Fruit fly (Drosophila melanogaster) whole organism, embryonic: ENCODE results near the gene CG17343.

ENCODE experiments used
- Adf1 ChIP-seq: fragments of 200-800 bp; sonication (Bioruptor generic); IDR thresholded peaks from 2 replicates; pipeline ENCODE4 v1.3.6; 2022; ENCODE audit warnings: missing biosample characterization, missing genetic modification characterization
- Blimp-1 ChIP-seq: fragments of 200-800 bp; sonication (Bioruptor generic); optimal IDR thresholded peaks from 3 replicates; lab custom pipeline; 2018; ENCODE audit warnings: missing biosample characterization, missing genetic modification characterization, mild to moderate bottlenecking, moderate library complexity, missing genetic modification reagents
- CG10462 ChIP-seq: fragments of 200-800 bp; sonication (Bioruptor generic); optimal IDR thresholded peaks from 2 replicates; lab custom pipeline; 2016; ENCODE audit warnings: missing biosample characterization, missing genetic modification characterization
- CG10654 ChIP-seq: fragments of 200-800 bp; sonication (Bioruptor generic); optimal IDR thresholded peaks from 2 replicates; lab custom pipeline; 2016; ENCODE audit warnings: missing biosample characterization, missing genetic modification characterization
- CG11247 ChIP-seq: fragments of 200-800 bp; sonication (Bioruptor generic); IDR thresholded peaks from 2 replicates; pipeline ENCODE4 v1.3.6; 2022; ENCODE audit warnings: missing biosample characterization, missing genetic modification characterization
- CG12219 ChIP-seq: fragments of 200-800 bp; sonication (Bioruptor generic); optimal IDR thresholded peaks from 3 replicates; lab custom pipeline; 2018; ENCODE audit warnings: missing biosample characterization, mild to moderate bottlenecking, missing genetic modification characterization
- CG13424 ChIP-seq: fragments of 200-800 bp; sonication (Bioruptor generic); optimal IDR thresholded peaks from 2 replicates; lab custom pipeline; 2019; ENCODE audit warnings: missing biosample characterization, mild to moderate bottlenecking, missing genetic modification characterization, moderate library complexity
- CG13894 ChIP-seq: fragments of 200-800 bp; sonication (Bioruptor generic); optimal IDR thresholded peaks from 3 replicates; lab custom pipeline; 2018; ENCODE audit warnings: missing biosample characterization, mild to moderate bottlenecking, missing genetic modification characterization, moderate library complexity
- CG14860 ChIP-seq: fragments of 200-800 bp; sonication (Bioruptor generic); IDR thresholded peaks from 3 replicates; pipeline ENCODE4 v1.3.6; 2022; ENCODE audit warnings: missing biosample characterization, missing genetic modification characterization; ENCODE audit not compliant: partially characterized antibody
- CG17359 ChIP-seq: fragments of 200-800 bp; sonication (Bioruptor generic); optimal IDR thresholded peaks from 3 replicates; lab custom pipeline; 2018; ENCODE audit warnings: missing biosample characterization, mild to moderate bottlenecking, missing genetic modification characterization, moderate library complexity
- CG2116 ChIP-seq: fragments of 200-800 bp; sonication (Bioruptor generic); optimal IDR thresholded peaks from 3 replicates; lab custom pipeline; 2018; ENCODE audit warnings: missing biosample characterization, mild to moderate bottlenecking, missing genetic modification characterization
- CG2712 ChIP-seq: fragments of 200-800 bp; optimal IDR thresholded peaks from 3 replicates; lab custom pipeline; 2019; ENCODE audit warnings: missing biosample characterization, mild to moderate bottlenecking, missing genetic modification characterization, moderate library complexity
- CG2875 ChIP-seq: fragments of 200-800 bp; sonication (Bioruptor generic); optimal IDR thresholded peaks from 2 replicates; lab custom pipeline; 2017; ENCODE audit warnings: missing biosample characterization, mild to moderate bottlenecking, missing genetic modification characterization, missing genetic modification reagents
- CG30431 ChIP-seq: fragments of 200-800 bp; sonication (Bioruptor generic); optimal IDR thresholded peaks from 2 replicates; lab custom pipeline; 2017; ENCODE audit warnings: missing biosample characterization, missing genetic modification characterization
- CG3065 ChIP-seq: fragments of 200-800 bp; sonication (Bioruptor generic); optimal IDR thresholded peaks from 2 replicates; lab custom pipeline; 2016; ENCODE audit warnings: missing biosample characterization, missing genetic modification characterization
- CG32772 ChIP-seq: fragments of 200-800 bp; sonication (Bioruptor generic); IDR thresholded peaks from 2 replicates; pipeline ENCODE4 v1.3.6; 2022; ENCODE audit warnings: missing biosample characterization, missing genetic modification characterization
- CG4328 ChIP-seq: fragments of 200-800 bp; sonication (Bioruptor generic); optimal IDR thresholded peaks from 3 replicates; lab custom pipeline; 2017; ENCODE audit warnings: missing biosample characterization, missing genetic modification reagents, missing genetic modification characterization
- CG4360 ChIP-seq: fragments of 200-800 bp; sonication (Bioruptor generic); IDR thresholded peaks from 2 replicates; pipeline ENCODE4 v1.3.6; 2022; ENCODE audit warnings: missing biosample characterization, missing genetic modification characterization
- CG6689 ChIP-seq: fragments of 200-800 bp; sonication (Bioruptor generic); IDR thresholded peaks from 2 replicates; pipeline ENCODE4 v1.3.6; 2022; ENCODE audit warnings: missing biosample characterization, missing genetic modification characterization
- CG8359 ChIP-seq: fragments of 200-800 bp; sonication (Bioruptor generic); optimal IDR thresholded peaks from 2 replicates; lab custom pipeline; 2017; ENCODE audit warnings: missing biosample characterization, mild to moderate bottlenecking, missing genetic modification characterization, borderline replicate concordance
- CG9437 ChIP-seq: fragments of 200-800 bp; sonication (Bioruptor generic); optimal IDR thresholded peaks from 2 replicates; lab custom pipeline; 2018; ENCODE audit warnings: missing biosample characterization, mild to moderate bottlenecking, missing genetic modification characterization
- Deaf1 ChIP-seq: fragments of 200-800 bp; optimal IDR thresholded peaks from 3 replicates; lab custom pipeline; 2019; ENCODE audit warnings: missing biosample characterization, mild to moderate bottlenecking, missing genetic modification characterization, moderate library complexity
- Fer1 ChIP-seq: fragments of 200-800 bp; sonication (Bioruptor generic); optimal IDR thresholded peaks from 2 replicates; lab custom pipeline; 2017; ENCODE audit warnings: missing biosample characterization, mild to moderate bottlenecking, missing genetic modification characterization
- Gsc ChIP-seq: fragments of 200-800 bp; sonication (Bioruptor generic); IDR thresholded peaks from 2 replicates; pipeline ENCODE4 v1.3.6; 2022; ENCODE audit warnings: missing biosample characterization, missing genetic modification characterization
- HLH4C ChIP-seq: fragments of 200-800 bp; sonication (Bioruptor generic); IDR thresholded peaks from 3 replicates; pipeline ENCODE4 v1.3.6; 2022; ENCODE audit warnings: missing biosample characterization, missing genetic modification characterization; ENCODE audit not compliant: partially characterized antibody
- Hey ChIP-seq: fragments of 200-800 bp; sonication (Bioruptor generic); optimal IDR thresholded peaks from 3 replicates; lab custom pipeline; 2018; ENCODE audit warnings: missing biosample characterization, mild to moderate bottlenecking, missing genetic modification characterization
- Hr51 ChIP-seq, 2 experiments: fragments of 200-800 bp; sonication (Bioruptor generic); optimal IDR thresholded peaks; 2 replicates in 1 of 2; 3 replicates in 1 of 2; lab custom pipeline; 2016 to 2018; ENCODE audit warnings: missing biosample characterization in 2 of 2, missing genetic modification characterization in 2 of 2, mild to moderate bottlenecking in 1 of 2, moderate library complexity in 1 of 2
- Lhr ChIP-seq: fragments of 200-800 bp; sonication (Bioruptor generic); optimal IDR thresholded peaks from 3 replicates; lab custom pipeline; 2017; ENCODE audit warnings: mild to moderate bottlenecking, missing biosample characterization, missing genetic modification reagents, missing genetic modification characterization
- Med ChIP-seq: fragments of 200-800 bp; sonication (Bioruptor generic); peaks from one replicate; lab custom pipeline; 2016; ENCODE audit warnings: missing biosample characterization, missing genetic modification characterization, mild to moderate bottlenecking, inconsistent platforms, moderate library complexity
- NC2β ChIP-seq: fragments of 200-800 bp; sonication (Bioruptor generic); optimal IDR thresholded peaks from 2 replicates; lab custom pipeline; 2016; ENCODE audit warnings: missing biosample characterization, missing genetic modification characterization
- Ptx1 ChIP-seq: fragments of 200-800 bp; sonication (Bioruptor generic); IDR thresholded peaks from 2 replicates; pipeline ENCODE4 v1.3.6; 2022; ENCODE audit warnings: missing biosample characterization, missing genetic modification characterization
- Sin3A ChIP-seq: fragments of >200 bp; optimal IDR thresholded peaks from 2 replicates; lab custom pipeline; 2018
- abd-A ChIP-seq: fragments of 200-800 bp; sonication (Bioruptor generic); optimal IDR thresholded peaks from 3 replicates; lab custom pipeline; 2019; ENCODE audit warnings: missing biosample characterization, mild to moderate bottlenecking, missing genetic modification characterization, moderate library complexity
- al ChIP-seq: fragments of 200-800 bp; sonication (Bioruptor generic); IDR thresholded peaks from 2 replicates; pipeline ENCODE4 v1.3.6; 2022; ENCODE audit warnings: missing biosample characterization, missing genetic modification characterization
- chinmo ChIP-seq: fragments of 200-800 bp; sonication (Bioruptor generic); IDR thresholded peaks from 4 replicates; pipeline ENCODE4 v1.3.6; 2022; ENCODE audit warnings: missing biosample characterization, missing genetic modification characterization; ENCODE audit not compliant: partially characterized antibody
- crol ChIP-seq: fragments of 200-800 bp; sonication (Bioruptor generic); IDR thresholded peaks from 2 replicates; pipeline ENCODE4 v1.3.6; 2022; ENCODE audit warnings: missing biosample characterization, missing genetic modification characterization
- dysf ChIP-seq: fragments of 200-800 bp; sonication (Bioruptor generic); IDR thresholded peaks from 3 replicates; pipeline ENCODE4 v1.3.6; 2022; ENCODE audit warnings: missing biosample characterization, missing genetic modification characterization
- fd96Cb ChIP-seq: fragments of 200-800 bp; sonication (Bioruptor generic); optimal IDR thresholded peaks from 2 replicates; lab custom pipeline; 2018; ENCODE audit warnings: missing biosample characterization, mild to moderate bottlenecking, missing genetic modification characterization, moderate library complexity
- fru ChIP-seq: fragments of >200 bp; optimal IDR thresholded peaks from 2 replicates; lab custom pipeline; 2017
- hbn ChIP-seq: fragments of 200-800 bp; sonication (Bioruptor generic); IDR thresholded peaks from 2 replicates; pipeline ENCODE4 v1.3.6; 2022; ENCODE audit warnings: missing biosample characterization, missing genetic modification characterization; ENCODE audit not compliant: partially characterized antibody
- her ChIP-seq: fragments of 200-800 bp; sonication (Bioruptor generic); optimal IDR thresholded peaks from 2 replicates; lab custom pipeline; 2016; ENCODE audit warnings: missing biosample characterization, missing genetic modification characterization
- nau ChIP-seq: fragments of 200-800 bp; sonication (Bioruptor generic); optimal IDR thresholded peaks from 3 replicates; lab custom pipeline; 2017; ENCODE audit warnings: missing biosample characterization, mild to moderate bottlenecking, missing genetic modification characterization, missing genetic modification reagents
- peb ChIP-seq: fragments of 200-800 bp; sonication (Bioruptor generic); IDR thresholded peaks from 2 replicates; pipeline ENCODE4 v1.3.6; 2022; ENCODE audit warnings: missing biosample characterization, missing genetic modification characterization
- repo ChIP-seq: fragments of 200-800 bp; sonication (Bioruptor generic); optimal IDR thresholded peaks from 2 replicates; lab custom pipeline; 2016; ENCODE audit warnings: missing biosample characterization, missing genetic modification characterization
- sqz ChIP-seq: fragments of 200-800 bp; sonication (Bioruptor generic); optimal IDR thresholded peaks from 3 replicates; lab custom pipeline; 2018; ENCODE audit warnings: missing biosample characterization, mild to moderate bottlenecking, missing genetic modification characterization
- sr ChIP-seq: fragments of 200-800 bp; sonication (Bioruptor generic); IDR thresholded peaks from 3 replicates; pipeline ENCODE4 v1.3.6; 2022; ENCODE audit warnings: missing biosample characterization, missing genetic modification characterization
- stc ChIP-seq: fragments of 200-800 bp; sonication (Bioruptor generic); IDR thresholded peaks from 2 replicates; pipeline ENCODE4 v1.3.6; 2022; ENCODE audit warnings: missing biosample characterization, missing genetic modification characterization
- sug ChIP-seq: fragments of 200-800 bp; optimal IDR thresholded peaks from 2 replicates; lab custom pipeline; 2019; ENCODE audit warnings: missing biosample characterization, mild to moderate bottlenecking, missing genetic modification characterization, moderate library complexity
- tap ChIP-seq: fragments of 200-800 bp; optimal IDR thresholded peaks from 3 replicates; lab custom pipeline; 2019; ENCODE audit warnings: missing biosample characterization, mild to moderate bottlenecking, missing genetic modification characterization, moderate library complexity
- zfh1 ChIP-seq: fragments of 200-800 bp; sonication (Bioruptor generic); IDR thresholded peaks from 3 replicates; pipeline ENCODE4 v1.3.6; 2022; ENCODE audit warnings: missing biosample characterization, missing genetic modification characterization

The CG17343 gene

DNA sequence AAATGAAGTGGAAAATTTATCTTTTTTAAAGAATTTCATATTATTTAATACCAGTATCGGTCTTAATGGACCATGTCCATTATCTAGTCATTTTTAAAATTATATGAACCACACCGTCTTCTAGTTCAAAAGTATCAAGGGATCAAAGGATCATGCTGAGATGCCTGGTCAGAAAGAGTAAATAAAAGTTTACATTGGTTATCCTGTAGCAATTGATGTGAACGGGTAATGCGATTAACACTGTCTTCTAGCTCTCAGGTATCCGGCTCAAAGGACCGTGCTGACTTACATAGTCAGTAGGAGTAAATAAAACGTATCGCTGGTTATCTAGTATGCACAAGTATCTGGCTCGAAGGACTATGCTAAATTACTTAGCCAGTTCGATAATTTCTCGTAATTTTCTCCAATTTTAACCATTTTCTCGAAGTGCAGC lies 45.6 kb upstream of the CG17343 start (continued):
- TF ChIP-seq CG9437, result peak; percentile 47

DNA sequence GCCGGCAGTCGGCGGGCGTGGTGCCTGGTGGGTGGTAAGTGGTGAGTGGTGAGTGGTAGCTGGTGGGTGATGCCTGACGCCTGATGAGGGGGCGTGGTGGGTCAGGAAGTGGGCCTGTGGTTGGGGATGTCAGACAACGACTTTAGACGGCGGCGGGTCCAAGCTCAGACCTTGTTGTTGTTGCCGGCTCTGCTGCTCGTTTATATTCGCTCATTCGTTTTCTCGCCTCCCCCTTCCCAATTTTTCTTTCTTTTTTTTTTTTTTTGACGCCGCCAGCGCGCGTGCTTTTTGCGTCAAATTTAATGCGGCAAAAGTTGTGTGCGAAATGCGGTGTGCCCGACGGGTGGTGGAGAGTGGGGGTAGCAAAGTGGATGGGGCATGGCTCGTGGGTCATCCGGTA lies 45.1 kb upstream of the CG17343 start:
- TF ChIP-seq chinmo (GFP tag; lab: Robert Waterston, UW) (no peak), CG2712 (no peak), CG8359 (GFP tag; lab: Kevin White, UChicago) (no peak), NC2β (GFP tag; lab: Kevin White, UChicago) (no peak), Med (GFP tag; lab: Kevin White, UChicago) (peak; percentile 49), CG30431 (GFP tag; lab: Kevin White, UChicago) (no peak), stc (GFP tag; lab: Robert Waterston, UW) (no peak), CG17359 (tag; lab: Kevin White, UChicago) (peak; percentile 41), Hr51 (GFP tag; optimal IDR thresholded peaks at IDR 0.05; lab: Kevin White, UChicago) (peak in 1 of 2 experiments; percentile 51), fru (lab: Kevin White, UChicago) (no peak), CG11247 (GFP tag; lab: Robert Waterston, UW) (no peak), al (no peak), peb (GFP tag; lab: Robert Waterston, UW) (no peak), abd-A (peak; percentile 96), Fer1 (GFP tag; lab: Kevin White, UChicago) (peak; percentile 1), hbn (GFP tag; lab: Robert Waterston, UW) (no peak), crol (GFP tag; lab: Robert Waterston, UW) (peak; percentile 38; the same call in 1 of the 2 replicates), zfh1 (GFP tag; lab: Robert Waterston, UW) (no peak), CG14860 (no peak), Hey (tag; lab: Kevin White, UChicago) (peak; percentile 89), CG2116 (GFP tag; lab: Kevin White, UChicago) (no peak), CG13894 (peak; percentile 25), CG2875 (no peak), Lhr (GFP tag; lab: Kevin White, UChicago) (no peak), CG10462 (GFP tag; lab: Kevin White, UChicago) (no peak), sqz (GFP tag; lab: Kevin White, UChicago) (peak; percentile 65), CG6689 (GFP tag; lab: Robert Waterston, UW) (no peak), nau (GFP tag; lab: Kevin White, UChicago) (no peak), CG13424 (tag; lab: Kevin White, UChicago) (no peak), Deaf1 (tag; lab: Kevin White, UChicago) (no peak), CG12219 (GFP tag; lab: Kevin White, UChicago) (no peak), tap (tag; lab: Kevin White, UChicago) (no peak), Blimp-1 (GFP tag; lab: Kevin White, UChicago) (no peak), Sin3A (no peak), CG4328 (GFP tag; lab: Kevin White, UChicago) (no peak), Adf1 (GFP tag; lab: Robert Waterston, UW) (peak; percentile 66; the same call in 1 of the 2 replicates), sug (tag; lab: Kevin White, UChicago) (no peak), HLH4C (GFP tag; lab: Robert Waterston, UW) (no peak), repo (GFP tag; lab: Kevin White, UChicago) (no peak), fd96Cb (no peak), CG10654 (GFP tag; lab: Kevin White, UChicago) (no peak), her (GFP tag; lab: Kevin White, UChicago) (no peak), dysf (0 out of 3 replicates have a peak, but pooled peaks have one; percentile 3), sr (no peak), CG3065 (GFP tag; lab: Kevin White, UChicago) (no peak), Gsc (GFP tag; lab: Robert Waterston, UW) (no peak), CG32772 (GFP tag; lab: Robert Waterston, UW) (0 out of 2 replicates have a peak, but pooled peaks have one; percentile 19), CG4360 (0 out of 2 replicates have a peak, but pooled peaks have one; percentile 8), Ptx1 (GFP tag; lab: Robert Waterston, UW) (no peak)
